Worm (Caenorhabditis elegans): ENCODE results near the gene sng-1.

Gene sng-1

ce11 chrX:7311870-7312269 lies 15.5 kb upstream of the sng-1 start:
- no peak for TF ChIP-seq egl-5 (tag; optimal IDR thresholded peaks at IDR 0.05)
- TF ChIP-seq aly-2 (tag; optimal IDR thresholded peaks at IDR 0.05): no peak
- TF ChIP-seq fkh-2 (tag; optimal IDR thresholded peaks at IDR 0.05): no peak
- TF ChIP-seq ceh-9 (tag; optimal IDR thresholded peaks at IDR 0.05): no peak
- no peak for TF ChIP-seq nhr-28 (tag; optimal IDR thresholded peaks at IDR 0.05)
- no peak for TF ChIP-seq nhr-77 (tag; optimal IDR thresholded peaks at IDR 0.05)
- no peak for TF ChIP-seq nhr-237 (tag; optimal IDR thresholded peaks at IDR 0.05)
- no peak for TF ChIP-seq elt-2 (tag; optimal IDR thresholded peaks at IDR 0.05)
- TF ChIP-seq unc-62 (GFP tag; optimal IDR thresholded peaks at IDR 0.05): no peak
- TF ChIP-seq mml-1 (tag; optimal IDR thresholded peaks at IDR 0.05): no peak
- no peak for TF ChIP-seq elt-1 (tag; optimal IDR thresholded peaks at IDR 0.05)

ce11 chrX:7313236-7313635 lies 14.2 kb upstream of the sng-1 start:
- TF ChIP-seq nhr-237 (tag; optimal IDR thresholded peaks at IDR 0.05) (no peak), ztf-4 (tag; optimal IDR thresholded peaks at IDR 0.05) (no peak), nhr-11 (tag; optimal IDR thresholded peaks at IDR 0.05) (no peak), hmg-11 (tag; optimal IDR thresholded peaks at IDR 0.05) (no peak), aly-2 (tag; optimal IDR thresholded peaks at IDR 0.05) (no peak), unc-39 (tag; optimal IDR thresholded peaks at IDR 0.05) (no peak), mdl-1 (tag; optimal IDR thresholded peaks at IDR 0.05) (no peak), pqm-1 (tag; optimal IDR thresholded peaks at IDR 0.05) (no peak), jun-1 (tag; optimal IDR thresholded peaks at IDR 0.05) (no peak), ztf-11 (tag; optimal IDR thresholded peaks at IDR 0.05) (no peak), elt-3 (tag; optimal IDR thresholded peaks at IDR 0.05) (no peak), ceh-16 (tag; optimal IDR thresholded peaks at IDR 0.05) (no peak), fkh-10 (GFP tag; optimal IDR thresholded peaks at IDR 0.05) (no peak), nhr-77 (tag; optimal IDR thresholded peaks at IDR 0.05) (no peak), ama-1 (optimal IDR thresholded peaks at IDR 0.05) (no peak), fkh-2 (tag; optimal IDR thresholded peaks at IDR 0.05) (no peak), nhr-28 (tag; optimal IDR thresholded peaks at IDR 0.05) (no peak), sea-2 (GFP tag; optimal IDR thresholded peaks at IDR 0.05) (no peak)

- TF ChIP-seq elt-2 (tag; optimal IDR thresholded peaks at IDR 0.05) (peak; percentile 54), pqm-1 (tag; optimal IDR thresholded peaks at IDR 0.05) (peak; percentile 4), skn-1 (tag; optimal IDR thresholded peaks at IDR 0.05) (no peak)
Observed at ce11 chrX:7314564-7314963, 12.8 kb upstream of the sng-1 start.

- TF ChIP-seq skn-1 (tag; optimal IDR thresholded peaks at IDR 0.05): peak; percentile 88
- TF ChIP-seq nhr-67 (tag; optimal IDR thresholded peaks at IDR 0.05): no peak
- no peak for TF ChIP-seq elt-1 (tag; optimal IDR thresholded peaks at IDR 0.05)
- TF ChIP-seq ama-1 (optimal IDR thresholded peaks at IDR 0.05): no peak
- TF ChIP-seq elt-2 (tag; optimal IDR thresholded peaks at IDR 0.05): peak; percentile 96
- no peak for TF ChIP-seq ztf-4 (tag; optimal IDR thresholded peaks at IDR 0.05)
- TF ChIP-seq unc-62 (GFP tag; optimal IDR thresholded peaks at IDR 0.05): no peak
- TF ChIP-seq lsy-12 (tag; optimal IDR thresholded peaks at IDR 0.05): no peak
- TF ChIP-seq nhr-23 (tag; optimal IDR thresholded peaks at IDR 0.05): no peak
- TF ChIP-seq jun-1 (tag; optimal IDR thresholded peaks at IDR 0.05): peak; percentile 57
- TF ChIP-seq pha-4 (tag; optimal IDR thresholded peaks at IDR 0.05): peak; percentile 38
- TF ChIP-seq ceh-9 (tag; optimal IDR thresholded peaks at IDR 0.05): no peak
- no peak for TF ChIP-seq mdl-1 (tag; optimal IDR thresholded peaks at IDR 0.05)
- TF ChIP-seq nhr-43 (tag; optimal IDR thresholded peaks at IDR 0.05; ENCODE audit: poor library complexity, severe bottlenecking): no peak
- no peak for TF ChIP-seq mml-1 (tag; optimal IDR thresholded peaks at IDR 0.05)
- peak; percentile 48 for TF ChIP-seq nfya-1 (tag; optimal IDR thresholded peaks at IDR 0.05; ENCODE audit: insufficient read depth)
- no peak for TF ChIP-seq tbx-2 (tag; optimal IDR thresholded peaks at IDR 0.05)
- TF ChIP-seq ztf-11 (tag; optimal IDR thresholded peaks at IDR 0.05): no peak
- TF ChIP-seq pqm-1 (tag; optimal IDR thresholded peaks at IDR 0.05): peak; percentile 93
Observed at ce11 chrX:7315329-7315728, 12.1 kb upstream of the sng-1 start, which contains the start of gene spp-3. Gene spp-3, minus strand, starts transcription at chrX:7315353.

ce11 chrX:7316485-7317391 lies 10.7 kb upstream of the sng-1 start, which contains the start of the genes spp-2 and spp-6:
Gene spp-2, minus strand, starts transcription at chrX:7316818.
Gene spp-6, plus strand, starts transcription at chrX:7317341.
- TF ChIP-seq ceh-16 (tag; optimal IDR thresholded peaks at IDR 0.05) (no peak), snpc-4 (tag; optimal IDR thresholded peaks at IDR 0.05) (no peak), pha-4 (tag; optimal IDR thresholded peaks at IDR 0.05) (peak; percentile 29), ama-1 (optimal IDR thresholded peaks at IDR 0.05) (peak; percentile 71), nhr-25 (tag; optimal IDR thresholded peaks at IDR 0.05) (no peak), elt-2 (tag; optimal IDR thresholded peaks at IDR 0.05) (peak; percentile 90), skn-1 (tag; optimal IDR thresholded peaks at IDR 0.05) (no peak), pqm-1 (tag; optimal IDR thresholded peaks at IDR 0.05) (peak; percentile 85), jun-1 (tag; optimal IDR thresholded peaks at IDR 0.05) (no peak)
